7 fruit fly cellular contexts compared by ENCODE assay signal in the genomic region with DNA sequence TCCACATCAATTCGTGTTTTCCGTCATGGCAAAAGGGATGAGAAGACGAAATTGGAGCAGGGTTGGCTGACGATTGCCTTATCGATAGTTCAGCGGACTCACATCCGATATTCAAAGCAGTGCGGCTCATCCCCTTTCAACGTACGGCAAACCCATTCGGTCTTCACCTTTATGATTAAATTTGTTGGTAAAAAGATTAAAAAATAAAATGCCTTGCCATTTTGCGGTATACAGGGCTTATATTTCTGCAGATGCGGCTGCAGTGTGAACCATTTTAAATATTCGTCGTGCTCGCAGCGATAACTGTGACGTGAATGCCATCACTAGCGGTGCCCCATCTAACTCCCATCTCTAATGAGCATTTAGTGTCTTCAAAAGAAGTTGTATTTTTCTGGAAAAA.
TF ChIP-seq lines count a peak whose summit lies in the region.

TSS of gene Taf7 (plus strand) at position 23 of the 400 bp plus-strand sequence.
TSS of gene EMC1 (minus strand) at position 53 of the 400 bp plus-strand sequence.

- peak; percentile 7 to 29 for TF ChIP-seq CTCF in S2 (optimal IDR thresholded peaks at IDR 0.05; lab: Kevin White, UChicago)
- TF ChIP-seq CTCF in whole organism, embryonic (GFP tag; optimal IDR thresholded peaks at IDR 0.05; lab: Kevin White, UChicago), result no peak

TF ChIP-seq in Kc167, 6 proteins besides CTCF, POLR2A, EP300 and RAD21:
- no peak for TF ChIP-seq insv (optimal IDR thresholded peaks at IDR 0.05; lab: Kevin White, UChicago)
- TF ChIP-seq Sin3A (optimal IDR thresholded peaks at IDR 0.05; lab: Kevin White, UChicago), result peak; percentile 57

TF ChIP-seq in whole organism, adult, 20 proteins besides CTCF, POLR2A, EP300 and RAD21:
- TF ChIP-seq bab1 (GFP tag; optimal IDR thresholded peaks at IDR 0.05; lab: Kevin White, UChicago) (peak; percentile 32), CG33017 (tag; optimal IDR thresholded peaks at IDR 0.05; lab: Kevin White, UChicago) (no peak), tj (GFP tag; optimal IDR thresholded peaks at IDR 0.05; lab: Kevin White, UChicago) (peak; percentile 53), toe (GFP tag; optimal IDR thresholded peaks at IDR 0.05; lab: Kevin White, UChicago) (peak; percentile 73), CG7101 (tag; optimal IDR thresholded peaks at IDR 0.05; lab: Kevin White, UChicago) (peak; percentile 31), Crg-1 (GFP tag; optimal IDR thresholded peaks at IDR 0.05; lab: Kevin White, UChicago) (no peak), Clk (GFP tag; optimal IDR thresholded peaks at IDR 0.05; lab: Kevin White, UChicago) (no peak), pad (GFP tag; optimal IDR thresholded peaks at IDR 0.05; lab: Kevin White, UChicago) (peak; percentile 19), Mnt (GFP tag; optimal IDR thresholded peaks at IDR 0.05; lab: Kevin White, UChicago) (peak; percentile 58), cnc (optimal IDR thresholded peaks at IDR 0.05; lab: Kevin White, UChicago) (no peak), CG14711 (tag; optimal IDR thresholded peaks at IDR 0.05; lab: Kevin White, UChicago) (peak; percentile 36), CG5204 (GFP tag; optimal IDR thresholded peaks at IDR 0.05; lab: Kevin White, UChicago) (no peak), CG1620 (GFP tag; optimal IDR thresholded peaks at IDR 0.05; lab: Kevin White, UChicago) (peak; percentile 35), CG11617 (GFP tag; optimal IDR thresholded peaks at IDR 0.05; lab: Kevin White, UChicago) (peak; percentile 30), Hr96 (GFP tag; optimal IDR thresholded peaks at IDR 0.05; lab: Kevin White, UChicago) (peak; percentile 66)
TF ChIP-seq in whole organism, adult: peak in this region for 10.

TF ChIP-seq in whole organism, embryonic, 481 proteins besides CTCF, POLR2A, EP300 and RAD21 (continues in another document):
- TF ChIP-seq mirr (GFP tag; optimal IDR thresholded peaks at IDR 0.05; lab: Kevin White, UChicago), result no peak
- TF ChIP-seq stwl (tag; optimal IDR thresholded peaks at IDR 0.05; lab: Kevin White, UChicago), result peak; percentile 54
- TF ChIP-seq CG7987 (GFP tag; optimal IDR thresholded peaks at IDR 0.05; lab: Kevin White, UChicago), result no peak
- peak in 1 of 2 experiments; percentile 49 for TF ChIP-seq Hr51 (GFP tag; optimal IDR thresholded peaks at IDR 0.05; lab: Kevin White, UChicago)
- TF ChIP-seq croc (GFP tag; conservative IDR thresholded peaks at IDR 0.05; lab: Robert Waterston, UW), result no peak
- no peak for TF ChIP-seq BtbVII (GFP tag; optimal IDR thresholded peaks at IDR 0.05; lab: Kevin White, UChicago)
- TF ChIP-seq CG4404 (GFP tag; IDR thresholded peaks at IDR 0.05; lab: Robert Waterston, UW), result peak; percentile 51; the same call in 1 of the 2 replicates
- no peak for TF ChIP-seq bowl (GFP tag; IDR thresholded peaks at IDR 0.05; lab: Robert Waterston, UW)
- no peak for TF ChIP-seq D (optimal IDR thresholded peaks at IDR 0.05; lab: Kevin White, UChicago)
- no peak for TF ChIP-seq D (GFP tag; optimal IDR thresholded peaks at IDR 0.05; lab: Kevin White, UChicago)
- peak; percentile 100 for TF ChIP-seq BEAF-32 (GFP tag; optimal IDR thresholded peaks at IDR 0.05; lab: Kevin White, UChicago)
- TF ChIP-seq Dfd (GFP tag; optimal IDR thresholded peaks at IDR 0.05; lab: Kevin White, UChicago), result peak in 1 of 2 experiments; percentile 13
- TF ChIP-seq Doc2 (GFP tag; IDR thresholded peaks at IDR 0.05; lab: Robert Waterston, UW), result no peak
- peak; percentile 29 for TF ChIP-seq Atf3 (GFP tag; optimal IDR thresholded peaks at IDR 0.05; lab: Kevin White, UChicago)
- no peak for TF ChIP-seq CG9727 (GFP tag; optimal IDR thresholded peaks at IDR 0.05; lab: Kevin White, UChicago)
- no peak for TF ChIP-seq nom (GFP tag; optimal IDR thresholded peaks at IDR 0.05; lab: Kevin White, UChicago)
- no peak for TF ChIP-seq B-H1 (GFP tag; IDR thresholded peaks at IDR 0.05; lab: Robert Waterston, UW)

TF ChIP-seq in whole organism, prepupa, 60 proteins besides CTCF, POLR2A, EP300 and RAD21:
- TF ChIP-seq Eip75B (GFP tag; optimal IDR thresholded peaks at IDR 0.05; lab: Kevin White, UChicago) (no peak), CG31627 (GFP tag; optimal IDR thresholded peaks at IDR 0.05; lab: Kevin White, UChicago) (peak; percentile 53), topi (GFP tag; optimal IDR thresholded peaks at IDR 0.05; lab: Kevin White, UChicago) (no peak), pdm3 (GFP tag; optimal IDR thresholded peaks at IDR 0.05; lab: Kevin White, UChicago) (no peak), Hr39 (GFP tag; optimal IDR thresholded peaks at IDR 0.05; lab: Kevin White, UChicago) (no peak), CG11762 (GFP tag; optimal IDR thresholded peaks at IDR 0.05; lab: Kevin White, UChicago; ENCODE audit: insufficient read depth) (no peak), CG3032 (tag; optimal IDR thresholded peaks at IDR 0.05; lab: Kevin White, UChicago) (peak; percentile 42), vri (GFP tag; optimal IDR thresholded peaks at IDR 0.05; lab: Kevin White, UChicago) (no peak), eg (GFP tag; IDR thresholded peaks at IDR 0.05; lab: Robert Waterston, UW) (no peak), lz (GFP tag; optimal IDR thresholded peaks at IDR 0.05; lab: Kevin White, UChicago) (peak; percentile 58), cyc (GFP tag; optimal IDR thresholded peaks at IDR 0.05; lab: Kevin White, UChicago) (peak; percentile 34), CG11294 (GFP tag; IDR thresholded peaks at IDR 0.05; lab: Robert Waterston, UW) (no peak), esn (GFP tag; optimal IDR thresholded peaks at IDR 0.05; lab: Kevin White, UChicago) (peak; percentile 42), svp (GFP tag; lab: Kevin White, UChicago) (peak; percentile 85), Sox15 (GFP tag; optimal IDR thresholded peaks at IDR 0.05; lab: Kevin White, UChicago) (peak; percentile 20)

TF ChIP-seq in whole organism, pupa, 21 proteins besides CTCF, POLR2A, EP300 and RAD21:
- TF ChIP-seq CG14655 (GFP tag; optimal IDR thresholded peaks at IDR 0.05; lab: Kevin White, UChicago) (no peak), EcR (GFP tag; optimal IDR thresholded peaks at IDR 0.05; lab: Kevin White, UChicago) (peak; percentile 7), Ets98B (GFP tag; IDR thresholded peaks at IDR 0.05; lab: Robert Waterston, UW) (no peak)

TF ChIP-seq in whole organism, wandering third instar larva, 38 proteins besides CTCF, POLR2A, EP300 and RAD21:
- TF ChIP-seq CG9705 (GFP tag; optimal IDR thresholded peaks at IDR 0.05; lab: Kevin White, UChicago) (peak; percentile 25), Myc (optimal IDR thresholded peaks at IDR 0.05; lab: Kevin White, UChicago) (peak; percentile 27), ey (GFP tag; optimal IDR thresholded peaks at IDR 0.05; lab: Kevin White, UChicago) (no peak), fru (GFP tag; optimal IDR thresholded peaks at IDR 0.05; lab: Kevin White, UChicago) (no peak), GATAd (GFP tag; optimal IDR thresholded peaks at IDR 0.05; lab: Kevin White, UChicago) (no peak), Dfd (GFP tag; optimal IDR thresholded peaks at IDR 0.05; lab: Kevin White, UChicago) (no peak), Rel (GFP tag; optimal IDR thresholded peaks at IDR 0.05; lab: Kevin White, UChicago) (no peak), Rel (tag; optimal IDR thresholded peaks at IDR 0.05; lab: Kevin White, UChicago) (no peak), OdsH (GFP tag; optimal IDR thresholded peaks at IDR 0.05; lab: Kevin White, UChicago) (no peak), sv (GFP tag; optimal IDR thresholded peaks at IDR 0.05; lab: Kevin White, UChicago) (peak; percentile 5), Sp1 (GFP tag; optimal IDR thresholded peaks at IDR 0.05; lab: Kevin White, UChicago) (no peak), jim (GFP tag; optimal IDR thresholded peaks at IDR 0.05; lab: Kevin White, UChicago) (no peak), foxo (GFP tag; optimal IDR thresholded peaks at IDR 0.05; lab: Kevin White, UChicago) (no peak)
TF ChIP-seq in whole organism, wandering third instar larva: peak in this region for 3.
